Worm (Caenorhabditis elegans): Measurements from ENCODE around the gene Y71H2B.8.

The Y71H2B.8 gene

ce11 chrIII:2546298-2546697 is 32.8 kb upstream of the Y71H2B.8 start:
- TF ChIP-seq nhr-237 (tag; optimal IDR thresholded peaks at IDR 0.05) (no peak), zag-1 (tag; optimal IDR thresholded peaks at IDR 0.05) (no peak), ztf-4 (tag; optimal IDR thresholded peaks at IDR 0.05) (no peak), unc-62 (GFP tag; optimal IDR thresholded peaks at IDR 0.05) (no peak), sma-3 (GFP tag; optimal IDR thresholded peaks at IDR 0.05) (no peak), nhr-21 (tag; optimal IDR thresholded peaks at IDR 0.05) (no peak), crh-2 (tag; optimal IDR thresholded peaks at IDR 0.05) (no peak), lin-11 (tag; optimal IDR thresholded peaks at IDR 0.05) (no peak), ceh-16 (tag; optimal IDR thresholded peaks at IDR 0.05) (no peak), nhr-77 (tag; optimal IDR thresholded peaks at IDR 0.05) (no peak), fos-1 (tag; optimal IDR thresholded peaks at IDR 0.05) (no peak), alr-1 (tag; optimal IDR thresholded peaks at IDR 0.05) (no peak), mbf-1 (tag; optimal IDR thresholded peaks at IDR 0.05) (no peak), peb-1 (tag; optimal IDR thresholded peaks at IDR 0.05) (no peak)

- TF ChIP-seq unc-39 (tag; optimal IDR thresholded peaks at IDR 0.05), result no peak
- no peak for TF ChIP-seq snpc-4 (tag; optimal IDR thresholded peaks at IDR 0.05)
- no peak for TF ChIP-seq ceh-16 (tag; optimal IDR thresholded peaks at IDR 0.05)
- TF ChIP-seq nhr-11 (tag; optimal IDR thresholded peaks at IDR 0.05), result no peak
- TF ChIP-seq mbf-1 (tag; optimal IDR thresholded peaks at IDR 0.05), result no peak
- no peak for TF ChIP-seq fos-1 (tag; optimal IDR thresholded peaks at IDR 0.05)
- TF ChIP-seq lin-11 (tag; optimal IDR thresholded peaks at IDR 0.05), result no peak
- no peak for TF ChIP-seq mab-5 (tag; optimal IDR thresholded peaks at IDR 0.05)
- no peak for TF ChIP-seq elt-1 (tag; optimal IDR thresholded peaks at IDR 0.05)
- TF ChIP-seq sma-9 (GFP tag; optimal IDR thresholded peaks at IDR 0.05), result no peak
- no peak for TF ChIP-seq sma-9 (tag; optimal IDR thresholded peaks at IDR 0.05)
- no peak for TF ChIP-seq C34F6.9 (tag; optimal IDR thresholded peaks at IDR 0.05)
- TF ChIP-seq nhr-23 (tag; optimal IDR thresholded peaks at IDR 0.05), result no peak
- TF ChIP-seq Y55F3AM.14 (GFP tag; optimal IDR thresholded peaks at IDR 0.05), result no peak
- TF ChIP-seq R02D3.7 (tag; optimal IDR thresholded peaks at IDR 0.05), result no peak
- no peak for TF ChIP-seq nhr-25 (tag; optimal IDR thresholded peaks at IDR 0.05)
- TF ChIP-seq lin-39 (tag; optimal IDR thresholded peaks at IDR 0.05), result no peak
- TF ChIP-seq blmp-1 (tag; optimal IDR thresholded peaks at IDR 0.05; ENCODE audit: insufficient read depth), result no peak
- no peak for TF ChIP-seq ceh-82 (tag; optimal IDR thresholded peaks at IDR 0.05)
- no peak for TF ChIP-seq nhr-237 (tag; optimal IDR thresholded peaks at IDR 0.05)
These were observed 29.5 kb upstream of the Y71H2B.8 start, which contains the start of gene feh-1 for ce11 chrIII:2549620-2550019. Gene feh-1, plus strand, starts transcription at chrIII:2549920.

- TF ChIP-seq nhr-6 (tag; optimal IDR thresholded peaks at IDR 0.05) (no peak), zag-1 (tag; optimal IDR thresholded peaks at IDR 0.05) (no peak), F13H6.1 (tag; optimal IDR thresholded peaks at IDR 0.05) (no peak), sem-4 (tag; optimal IDR thresholded peaks at IDR 0.05) (no peak), blmp-1 (tag; optimal IDR thresholded peaks at IDR 0.05; ENCODE audit: insufficient read depth) (no peak)
These were observed 27.1 kb upstream of the Y71H2B.8 start for ce11 chrIII:2551981-2552380.

- TF ChIP-seq mab-5 (tag; optimal IDR thresholded peaks at IDR 0.05) (no peak), C34F6.9 (tag; optimal IDR thresholded peaks at IDR 0.05) (peak; percentile 33)
These were observed 26.7 kb upstream of the Y71H2B.8 start for ce11 chrIII:2552382-2552781.

ce11 chrIII:2553579-2553978 is 25.5 kb upstream of the Y71H2B.8 start:
- TF ChIP-seq alr-1 (tag; optimal IDR thresholded peaks at IDR 0.05) (no peak), egl-27 (tag; optimal IDR thresholded peaks at IDR 0.05) (no peak), aly-2 (tag; optimal IDR thresholded peaks at IDR 0.05) (no peak), unc-62 (GFP tag; optimal IDR thresholded peaks at IDR 0.05) (no peak), elt-1 (tag; optimal IDR thresholded peaks at IDR 0.05) (no peak), lin-11 (tag; optimal IDR thresholded peaks at IDR 0.05) (no peak), lin-39 (tag; optimal IDR thresholded peaks at IDR 0.05) (no peak), crh-2 (tag; optimal IDR thresholded peaks at IDR 0.05) (no peak), nhr-129 (tag; optimal IDR thresholded peaks at IDR 0.05) (no peak), R02D3.7 (tag; optimal IDR thresholded peaks at IDR 0.05) (no peak), unc-39 (tag; optimal IDR thresholded peaks at IDR 0.05) (no peak), C34F6.9 (tag; optimal IDR thresholded peaks at IDR 0.05) (no peak), Y55F3AM.14 (GFP tag; optimal IDR thresholded peaks at IDR 0.05) (no peak)
